Fruit fly (Drosophila melanogaster) whole organism, embryonic: ENCODE measurements around the gene sick.
A peak's percentile ranks its signal among the peaks of the same experiment; 100 is the strongest.

ENCODE experiments used
- Ada2b ChIP-seq: fragments of 200-800 bp; sonication (Bioruptor generic); IDR thresholded peaks from 2 replicates; pipeline ENCODE4 v1.3.6; 2022; ENCODE audit warnings: missing biosample characterization, missing genetic modification characterization
- Awh ChIP-seq: fragments of 200-800 bp; sonication (Bioruptor generic); IDR thresholded peaks from 2 replicates; pipeline ENCODE4, ENCODE4 v1.3.6; 2022; ENCODE audit warnings: missing biosample characterization, missing genetic modification characterization
- B-H2 ChIP-seq: fragments of 200-800 bp; sonication (Bioruptor generic); optimal IDR thresholded peaks from 2 replicates; lab custom pipeline; 2018; ENCODE audit warnings: missing biosample characterization, mild to moderate bottlenecking, missing genetic modification characterization
- CG10431 ChIP-seq: fragments of 200-800 bp; sonication (Bioruptor generic); optimal IDR thresholded peaks from 3 replicates; lab custom pipeline; 2018; ENCODE audit warnings: missing biosample characterization, mild to moderate bottlenecking, missing genetic modification characterization
- CG10979 ChIP-seq: fragments of 200-800 bp; sonication (Bioruptor generic); optimal IDR thresholded peaks from 2 replicates; lab custom pipeline; 2018; ENCODE audit warnings: missing biosample characterization, mild to moderate bottlenecking, missing genetic modification characterization, moderate library complexity
- CG12071 ChIP-seq: fragments of 200-800 bp; sonication (Bioruptor generic); optimal IDR thresholded peaks from 3 replicates; lab custom pipeline; 2018; ENCODE audit warnings: missing biosample characterization, mild to moderate bottlenecking, missing genetic modification characterization
- CG14710 ChIP-seq: fragments of 200-800 bp; sonication (Bioruptor generic); optimal IDR thresholded peaks from 3 replicates; lab custom pipeline; 2019; ENCODE audit warnings: missing biosample characterization, mild to moderate bottlenecking, missing genetic modification characterization, moderate library complexity
- CG17568 ChIP-seq: fragments of 200-800 bp; sonication (Bioruptor generic); optimal IDR thresholded peaks from 2 replicates; lab custom pipeline; 2018; ENCODE audit warnings: missing biosample characterization, mild to moderate bottlenecking, missing genetic modification characterization, moderate library complexity
- CG17829 ChIP-seq: fragments of 200-800 bp; optimal IDR thresholded peaks from 2 replicates; lab custom pipeline; 2019; ENCODE audit warnings: missing biosample characterization, mild to moderate bottlenecking, missing genetic modification characterization, moderate library complexity
- CG2199 ChIP-seq: fragments of 200-800 bp; sonication (Bioruptor generic); IDR thresholded peaks from 3 replicates; pipeline ENCODE4 v1.3.6; 2022; ENCODE audit warnings: missing biosample characterization, missing genetic modification characterization
- CG2889 ChIP-seq: fragments of 200-800 bp; sonication (Bioruptor generic); IDR thresholded peaks from 3 replicates; pipeline ENCODE4 v1.3.6; 2022; ENCODE audit warnings: missing biosample characterization, missing genetic modification characterization
- CG3065 ChIP-seq: fragments of 200-800 bp; sonication (Bioruptor generic); optimal IDR thresholded peaks from 2 replicates; lab custom pipeline; 2016; ENCODE audit warnings: missing biosample characterization, missing genetic modification characterization
- CG3407 ChIP-seq: fragments of 200-800 bp; sonication (Bioruptor generic); optimal IDR thresholded peaks from 2 replicates; lab custom pipeline; 2018; ENCODE audit warnings: missing biosample characterization, mild to moderate bottlenecking, missing genetic modification characterization
- CG34422 ChIP-seq: fragments of 200-800 bp; sonication (Bioruptor generic); IDR thresholded peaks from 3 replicates; pipeline ENCODE4 v1.3.6; 2022; ENCODE audit warnings: missing biosample characterization, missing genetic modification characterization
- CG4424 ChIP-seq: fragments of 200-800 bp; sonication (Bioruptor generic); optimal IDR thresholded peaks from 3 replicates; lab custom pipeline; 2016; ENCODE audit warnings: missing biosample characterization, missing genetic modification characterization
- CG6254 ChIP-seq: fragments of 200-800 bp; sonication (Bioruptor generic); optimal IDR thresholded peaks from 3 replicates; lab custom pipeline; 2017; ENCODE audit warnings: mild to moderate bottlenecking, missing biosample characterization, missing genetic modification reagents, missing genetic modification characterization
- CG6813 ChIP-seq: fragments of 200-800 bp; sonication (Bioruptor generic); optimal IDR thresholded peaks from 2 replicates; lab custom pipeline; 2017; ENCODE audit warnings: missing biosample characterization, missing genetic modification characterization, mild to moderate bottlenecking, moderate library complexity, missing genetic modification reagents
- CHES-1-like ChIP-seq: fragments of 200-800 bp; sonication (Bioruptor generic); optimal IDR thresholded peaks from 2 replicates; lab custom pipeline; 2016; ENCODE audit warnings: missing biosample characterization, missing genetic modification characterization
- CrebB ChIP-seq: fragments of 200-800 bp; sonication (Bioruptor generic); optimal IDR thresholded peaks from 3 replicates; lab custom pipeline; 2018; ENCODE audit warnings: missing biosample characterization, mild to moderate bottlenecking, missing genetic modification characterization
- Dip2 ChIP-seq: fragments of 200-800 bp; sonication (Bioruptor generic); IDR thresholded peaks from 2 replicates; pipeline ENCODE4 v1.3.6; 2022; ENCODE audit warnings: missing biosample characterization, missing genetic modification characterization
- Fer1 ChIP-seq: fragments of 200-800 bp; sonication (Bioruptor generic); optimal IDR thresholded peaks from 2 replicates; lab custom pipeline; 2017; ENCODE audit warnings: missing biosample characterization, mild to moderate bottlenecking, missing genetic modification characterization
- H2.0 ChIP-seq: fragments of 200-800 bp; sonication (Bioruptor generic); IDR thresholded peaks from 2 replicates; pipeline ENCODE4 v1.3.6; 2022; ENCODE audit warnings: missing biosample characterization, missing genetic modification characterization
- HHEX ChIP-seq: fragments of 200-800 bp; sonication (Bioruptor generic); optimal IDR thresholded peaks from 3 replicates; lab custom pipeline; 2017; ENCODE audit warnings: missing biosample characterization, mild to moderate bottlenecking, missing genetic modification characterization, missing genetic modification reagents
- Hey ChIP-seq: fragments of 200-800 bp; sonication (Bioruptor generic); optimal IDR thresholded peaks from 3 replicates; lab custom pipeline; 2018; ENCODE audit warnings: missing biosample characterization, mild to moderate bottlenecking, missing genetic modification characterization
- Kr ChIP-seq: fragments of 200-800 bp; sonication (Bioruptor generic); optimal IDR thresholded peaks from 2 replicates; lab custom pipeline; 2017; ENCODE audit warnings: missing biosample characterization, mild to moderate bottlenecking, missing genetic modification characterization
- NC2α ChIP-seq: fragments of 200-800 bp; sonication (Bioruptor generic); optimal IDR thresholded peaks from 2 replicates; lab custom pipeline; 2016; ENCODE audit warnings: missing biosample characterization, missing genetic modification characterization
- al ChIP-seq: fragments of 200-800 bp; sonication (Bioruptor generic); IDR thresholded peaks from 2 replicates; pipeline ENCODE4 v1.3.6; 2022; ENCODE audit warnings: missing biosample characterization, missing genetic modification characterization
- aop ChIP-seq: fragments of 200-800 bp; sonication (Bioruptor generic); IDR thresholded peaks from 2 replicates; pipeline ENCODE4 v1.3.6; 2022; ENCODE audit warnings: missing biosample characterization, missing genetic modification characterization
- crol ChIP-seq: fragments of 200-800 bp; sonication (Bioruptor generic); IDR thresholded peaks from 2 replicates; pipeline ENCODE4 v1.3.6; 2022; ENCODE audit warnings: missing biosample characterization, missing genetic modification characterization
- dpn ChIP-seq, 2 experiments: fragments of 200-800 bp; sonication (Bioruptor generic); optimal IDR thresholded peaks; 3 replicates each; lab custom pipeline; 2016; ENCODE audit warnings: missing biosample characterization in 2 of 2, missing genetic modification characterization in 2 of 2
- dysf ChIP-seq: fragments of 200-800 bp; sonication (Bioruptor generic); IDR thresholded peaks from 3 replicates; pipeline ENCODE4 v1.3.6; 2022; ENCODE audit warnings: missing biosample characterization, missing genetic modification characterization
- gcm2 ChIP-seq: fragments of 200-800 bp; sonication (Bioruptor generic); optimal IDR thresholded peaks from 2 replicates; lab custom pipeline; 2016; ENCODE audit warnings: missing biosample characterization, missing genetic modification characterization
- gro ChIP-seq: fragments of 200-800 bp; sonication (Bioruptor generic); optimal IDR thresholded peaks from 2 replicates; lab custom pipeline; 2016; ENCODE audit warnings: missing biosample characterization, missing genetic modification characterization
- gsb ChIP-seq: fragments of 200-800 bp; sonication (Bioruptor generic); IDR thresholded peaks from 2 replicates; pipeline ENCODE4 v1.3.6; 2022; ENCODE audit warnings: missing biosample characterization, missing genetic modification characterization
- ham ChIP-seq: fragments of 200-800 bp; sonication (Bioruptor generic); IDR thresholded peaks from 2 replicates; pipeline ENCODE4 v1.3.6; 2022; ENCODE audit warnings: missing biosample characterization, missing genetic modification characterization
- her ChIP-seq: fragments of 200-800 bp; sonication (Bioruptor generic); optimal IDR thresholded peaks from 2 replicates; lab custom pipeline; 2016; ENCODE audit warnings: missing biosample characterization, missing genetic modification characterization
- insv ChIP-seq, 2 experiments: fragments of 200-800 bp; sonication (Bioruptor generic); optimal IDR thresholded peaks; 3 replicates each; lab custom pipeline; 2016 to 2018; ENCODE audit warnings: missing biosample characterization in 2 of 2, missing genetic modification characterization in 2 of 2
- kni ChIP-seq: fragments of 200-800 bp; sonication (Bioruptor generic); optimal IDR thresholded peaks from 3 replicates; lab custom pipeline; 2017; ENCODE audit warnings: mild to moderate bottlenecking, missing biosample characterization, missing genetic modification reagents, missing genetic modification characterization
- lbe ChIP-seq: fragments of 200-800 bp; sonication (Bioruptor generic); optimal IDR thresholded peaks from 2 replicates; lab custom pipeline; 2016; ENCODE audit warnings: missing biosample characterization, mild to moderate bottlenecking, missing genetic modification characterization
- lov ChIP-seq, 2 experiments: fragments of 200-800 bp in 1 of 2; fragments of >200 bp in 1 of 2; sonication (Bioruptor generic) in 1 of 2; IDR thresholded peaks in 1 of 2; optimal IDR thresholded peaks in 1 of 2; 2 replicates in 1 of 2; 3 replicates in 1 of 2; pipeline versions ENCODE4 v1.3.6 to Lab custom; 2017 to 2022; ENCODE audit warnings: missing biosample characterization in 1 of 2, missing genetic modification characterization in 1 of 2
- mirr ChIP-seq: fragments of 200-800 bp; sonication (Bioruptor generic); optimal IDR thresholded peaks from 3 replicates; lab custom pipeline; 2018; ENCODE audit warnings: missing biosample characterization, mild to moderate bottlenecking, missing genetic modification characterization
- sd ChIP-seq: fragments of 200-800 bp; sonication (Bioruptor generic); optimal IDR thresholded peaks from 3 replicates; lab custom pipeline; 2018; ENCODE audit warnings: missing biosample characterization, mild to moderate bottlenecking, missing genetic modification characterization, moderate library complexity
- slp2 ChIP-seq: fragments of 200-800 bp; sonication (Bioruptor generic); optimal IDR thresholded peaks from 2 replicates; lab custom pipeline; 2016; ENCODE audit warnings: missing biosample characterization, missing genetic modification characterization
- vnd ChIP-seq: fragments of 200-800 bp; sonication (Bioruptor generic); IDR thresholded peaks from 3 replicates; pipeline ENCODE4 v1.3.6; 2022; ENCODE audit warnings: missing biosample characterization, missing genetic modification characterization; ENCODE audit not compliant: partially characterized antibody
- wdn ChIP-seq: fragments of 200-800 bp; sonication (Bioruptor generic); IDR thresholded peaks from 2 replicates; pipeline ENCODE4 v1.3.6; 2022; ENCODE audit warnings: missing biosample characterization, missing genetic modification characterization
- zen ChIP-seq: fragments of 200-800 bp; sonication (Bioruptor generic); optimal IDR thresholded peaks from 3 replicates; lab custom pipeline; 2018; ENCODE audit warnings: missing biosample characterization, mild to moderate bottlenecking, missing genetic modification characterization, moderate library complexity

Gene sick

dm6 chr2L:19937804-19938461 lies 141.8 kb downstream of the sick start (continued):
- TF ChIP-seq slp2 (GFP tag; lab: Kevin White, UChicago) (no peak), kni (peak; percentile 82), al (GFP tag; lab: Robert Waterston, UW) (no peak), wdn (GFP tag; lab: Robert Waterston, UW) (no peak), CrebB (tag; lab: Kevin White, UChicago) (no peak), Awh (GFP tag; lab: Robert Waterston, UW) (peak; percentile 80), insv (GFP tag; optimal IDR thresholded peaks at IDR 0.05; lab: Kevin White, UChicago) (no peak), mirr (GFP tag; lab: Kevin White, UChicago) (no peak), CG4424 (GFP tag; lab: Kevin White, UChicago) (no peak), zen (tag; lab: Kevin White, UChicago) (peak; percentile 79), CG6254 (GFP tag; lab: Kevin White, UChicago) (no peak), Fer1 (GFP tag; lab: Kevin White, UChicago) (no peak), H2.0 (GFP tag; lab: Robert Waterston, UW) (no peak), CG3407 (GFP tag; lab: Kevin White, UChicago) (no peak)
- TF ChIP-seq, all 482 proteins: peak for 22

- TF ChIP-seq CG3065 (GFP tag; lab: Kevin White, UChicago) (no peak), ham (GFP tag; lab: Robert Waterston, UW) (no peak), sd (tag; lab: Kevin White, UChicago) (no peak), CG12071 (GFP tag; lab: Kevin White, UChicago) (no peak), CHES-1-like (GFP tag; lab: Kevin White, UChicago) (no peak), Hey (tag; lab: Kevin White, UChicago) (no peak), vnd (GFP tag; lab: Robert Waterston, UW) (0 out of 3 replicates have a peak, but pooled peaks have one; percentile 32), CG2199 (0 out of 3 replicates have a peak, but pooled peaks have one; percentile 74), lov (optimal IDR thresholded peaks at IDR 0.05; lab: Kevin White, UChicago) (no peak), lov (GFP tag; IDR thresholded peaks at IDR 0.05; lab: Robert Waterston, UW) (no peak), crol (no peak), CG10431 (GFP tag; lab: Kevin White, UChicago) (no peak), CG10979 (tag; lab: Kevin White, UChicago) (no peak), kni (peak; percentile 50)
- TF ChIP-seq, all 482 proteins: peak for 3
Observed at dm6 chr2L:19940036-19940435, 143.9 kb downstream of the sick start.

- peak; percentile 54; the same call in 1 of the 2 replicates for TF ChIP-seq aop
- 0 out of 2 replicates have a peak, but pooled peaks have one; percentile 17 for TF ChIP-seq Dip2 (GFP tag; lab: Robert Waterston, UW)
- peak; percentile 57 for TF ChIP-seq CG17568
- TF ChIP-seq dysf (GFP tag; lab: Robert Waterston, UW), result peak; percentile 94
- TF ChIP-seq gsb (GFP tag; lab: Robert Waterston, UW), result peak; percentile 88
- TF ChIP-seq NC2α (GFP tag; lab: Kevin White, UChicago), result peak; percentile 67
- TF ChIP-seq CG14710 (tag; lab: Kevin White, UChicago), result peak; percentile 63
- TF ChIP-seq CG6813, result peak; percentile 76
- TF ChIP-seq gro (GFP tag; lab: Kevin White, UChicago), result peak; percentile 30
- TF ChIP-seq gcm2 (GFP tag; lab: Kevin White, UChicago), result peak; percentile 80
- TF ChIP-seq CG17829 (tag; lab: Kevin White, UChicago), result peak; percentile 74
- peak; percentile 93 for TF ChIP-seq Ada2b (GFP tag; lab: Robert Waterston, UW)
- TF ChIP-seq Kr (GFP tag; lab: Kevin White, UChicago), result no peak
- TF ChIP-seq vnd (GFP tag; lab: Robert Waterston, UW), result no peak
- TF ChIP-seq dpn (GFP tag; optimal IDR thresholded peaks at IDR 0.05; lab: Kevin White, UChicago), result peak; percentile 84 to 91
- TF ChIP-seq lbe (GFP tag; lab: Kevin White, UChicago), result peak; percentile 68
- TF ChIP-seq B-H2 (GFP tag; lab: Kevin White, UChicago), result no peak
- TF ChIP-seq her (GFP tag; lab: Kevin White, UChicago), result peak; percentile 93
- TF ChIP-seq CG34422 (GFP tag; lab: Robert Waterston, UW), result peak; percentile 94
- peak; percentile 80 for TF ChIP-seq HHEX (GFP tag; lab: Kevin White, UChicago)
- TF ChIP-seq CG2889 (GFP tag; lab: Robert Waterston, UW), result peak; percentile 87
- TF ChIP-seq CG12071 (GFP tag; lab: Kevin White, UChicago), result peak; percentile 50
Observed at dm6 chr2L:19941352-19941851, 145.2 kb downstream of the sick start.
